Worm (Caenorhabditis elegans) whole organism, early embryonic: ENCODE data around the gene pir-1.

Experiments used
- aly-1 ChIP-seq: sonication (generic microtip); optimal IDR thresholded peaks from 2 replicates; lab custom pipeline; 2016; ENCODE audit warnings: missing genetic modification characterization, missing compliant biosample characterization
- ama-1 ChIP-seq: fragments of 150-350 bp; optimal IDR thresholded peaks from 2 replicates; lab custom pipeline; 2014
- ceh-13 ChIP-seq: fragments of 200-800 bp; sonication (Bioruptor generic); optimal IDR thresholded peaks from 2 replicates; lab custom pipeline; 2018; ENCODE audit warnings: mild to moderate bottlenecking, missing genetic modification characterization, missing compliant biosample characterization
- flt-1 ChIP-seq: fragments of 200-800 bp; sonication (Bioruptor generic); IDR thresholded peaks from 2 replicates; pipeline ENCODE4 v1.3.6; 2022; ENCODE audit warnings: missing genetic modification characterization, missing compliant biosample characterization
- hmbx-1 ChIP-seq: sonication (generic microtip); optimal IDR thresholded peaks from 2 replicates; lab custom pipeline; 2016; ENCODE audit warnings: mild to moderate bottlenecking, missing genetic modification characterization, missing compliant biosample characterization
- hnd-1 ChIP-seq: sonication (generic microtip); optimal IDR thresholded peaks from 2 replicates; lab custom pipeline; 2016; ENCODE audit warnings: missing genetic modification characterization, missing compliant biosample characterization
- sea-1 ChIP-seq: fragments of 200-800 bp; sonication (Bioruptor generic); conservative IDR thresholded peaks from 2 replicates; pipeline ENCODE4 v1.3.6; 2022; ENCODE audit warnings: missing genetic modification characterization, missing compliant biosample characterization
- tbx-37 ChIP-seq: fragments of 200-800 bp; sonication (Bioruptor generic); conservative IDR thresholded peaks from 2 replicates; pipeline ENCODE4 v1.3.6; 2022; ENCODE audit warnings: missing genetic modification reagents, missing genetic modification characterization, missing compliant biosample characterization
- tra-4 ChIP-seq: sonication (generic microtip); optimal IDR thresholded peaks from 2 replicates; lab custom pipeline; 2017; ENCODE audit warnings: missing genetic modification characterization, missing compliant biosample characterization

ce11 chrII:9128132-9128531 is 49.0 kb upstream of the pir-1 start:
- TF ChIP-seq flt-1 (GFP tag; lab: Robert Waterston, UW) = no peak
- no peak for TF ChIP-seq tra-4 (tag; lab: Kevin White, UChicago)
- TF ChIP-seq hnd-1 (tag; lab: Kevin White, UChicago) = no peak
- no peak for TF ChIP-seq ama-1 (lab: Kevin White, UChicago)
- TF ChIP-seq ceh-13 = no peak
- no peak for TF ChIP-seq sea-1 (GFP tag; lab: Robert Waterston, UW)
- no peak for TF ChIP-seq hmbx-1 (tag; lab: Kevin White, UChicago)
- TF ChIP-seq tbx-37 (GFP tag; lab: Robert Waterston, UW) = no peak
- TF ChIP-seq aly-1 (tag; lab: Kevin White, UChicago) = no peak
